Worm (Caenorhabditis elegans): Measurements from ENCODE around the gene affl-1.

affl-1 gene

DNA sequence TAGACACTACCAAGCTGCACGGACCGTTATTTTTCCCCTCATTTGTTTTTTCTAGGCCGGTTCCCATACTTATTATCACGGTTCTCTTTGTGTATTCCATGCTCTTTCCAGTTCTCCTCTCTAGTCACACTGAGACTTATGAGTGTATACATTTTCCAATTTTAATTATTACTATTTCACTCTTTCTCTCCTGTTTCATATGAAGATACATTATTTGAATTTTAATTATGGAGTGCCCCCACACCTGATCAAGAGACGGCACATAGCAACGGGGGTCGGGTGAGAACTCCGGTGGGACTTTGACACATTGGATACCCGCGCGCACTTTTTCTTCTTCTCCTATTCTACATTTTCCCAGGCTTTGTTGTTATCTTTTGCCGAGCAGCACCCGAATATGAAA lies at the start of gene affl-1:
TSS of gene affl-1 (plus strand) at position 301 of the 400 bp plus-strand sequence.
- TF ChIP-seq klf-2 (GFP tag; conservative IDR thresholded peaks at IDR 0.05), result no peak
- no peak for TF ChIP-seq ref-1 (GFP tag; conservative IDR thresholded peaks at IDR 0.05)
- TF ChIP-seq med-1 (GFP tag; optimal IDR thresholded peaks at IDR 0.05; ENCODE audit: insufficient read depth), result no peak
- TF ChIP-seq ztf-23 (GFP tag; IDR thresholded peaks at IDR 0.05), result no peak
- TF ChIP-seq cog-1 (tag; optimal IDR thresholded peaks at IDR 0.05), result no peak
- TF ChIP-seq tab-1 (GFP tag; IDR thresholded peaks at IDR 0.05), result no peak
- no peak for TF ChIP-seq flt-1 (GFP tag; IDR thresholded peaks at IDR 0.05)
- no peak for TF ChIP-seq ztf-29 (GFP tag; IDR thresholded peaks at IDR 0.05)
- no peak for TF ChIP-seq T22C8.4 (GFP tag; IDR thresholded peaks at IDR 0.05)

DNA sequence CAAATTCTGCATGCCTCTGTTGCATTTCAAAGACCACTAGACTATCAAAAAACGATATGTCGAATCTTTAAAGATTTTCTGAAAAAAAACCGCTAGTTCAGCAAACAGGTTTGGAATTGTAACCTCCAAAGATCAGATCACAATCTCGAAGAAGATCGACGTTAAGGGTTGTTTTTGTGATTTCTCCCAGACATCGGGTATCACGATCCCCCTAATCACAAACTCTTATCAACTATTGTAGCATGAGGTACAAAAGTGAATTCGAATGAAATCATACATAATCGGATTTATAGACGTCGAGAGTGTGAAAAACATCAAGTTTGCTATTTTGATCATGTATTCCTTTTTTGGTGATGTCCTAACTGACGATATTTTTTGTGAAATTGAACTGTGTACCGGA lies 39.1 kb upstream of the affl-1 start:
- TF ChIP-seq cog-1 (tag; optimal IDR thresholded peaks at IDR 0.05) (no peak), T22C8.4 (GFP tag; IDR thresholded peaks at IDR 0.05) (no peak), ref-1 (GFP tag; conservative IDR thresholded peaks at IDR 0.05) (no peak), klf-2 (GFP tag; conservative IDR thresholded peaks at IDR 0.05) (no peak), ztf-23 (GFP tag; IDR thresholded peaks at IDR 0.05) (no peak), med-1 (GFP tag; optimal IDR thresholded peaks at IDR 0.05; ENCODE audit: insufficient read depth) (no peak), tab-1 (GFP tag; IDR thresholded peaks at IDR 0.05) (no peak), flt-1 (GFP tag; IDR thresholded peaks at IDR 0.05) (no peak), ztf-29 (GFP tag; IDR thresholded peaks at IDR 0.05) (no peak)

- no peak for TF ChIP-seq ref-1 (GFP tag; conservative IDR thresholded peaks at IDR 0.05)
- no peak for TF ChIP-seq med-1 (GFP tag; optimal IDR thresholded peaks at IDR 0.05; ENCODE audit: insufficient read depth)
- no peak for TF ChIP-seq tab-1 (GFP tag; IDR thresholded peaks at IDR 0.05)
- TF ChIP-seq klf-2 (GFP tag; conservative IDR thresholded peaks at IDR 0.05), result no peak
- TF ChIP-seq ztf-23 (GFP tag; IDR thresholded peaks at IDR 0.05), result no peak
- TF ChIP-seq flt-1 (GFP tag; IDR thresholded peaks at IDR 0.05), result no peak
- TF ChIP-seq cog-1 (tag; optimal IDR thresholded peaks at IDR 0.05), result no peak
- no peak for TF ChIP-seq T22C8.4 (GFP tag; IDR thresholded peaks at IDR 0.05)
- TF ChIP-seq ztf-29 (GFP tag; IDR thresholded peaks at IDR 0.05), result no peak
Measured at ce11 chrIII:402168-402813, 37.7 kb upstream of the affl-1 start, which contains the start of the genes Y55B1BL.1 and Y55B1BL.2. Gene Y55B1BL.1, plus strand, starts transcription at chrIII:402384. Gene Y55B1BL.2, plus strand, starts transcription at chrIII:402763.

- TF ChIP-seq T22C8.4 (GFP tag; IDR thresholded peaks at IDR 0.05) (peak; percentile 54), klf-2 (GFP tag; conservative IDR thresholded peaks at IDR 0.05) (peak; percentile 93), flt-1 (GFP tag; IDR thresholded peaks at IDR 0.05) (peak; percentile 9; the same call in 1 of the 2 replicates), ztf-29 (GFP tag; IDR thresholded peaks at IDR 0.05) (peak; percentile 55; the same call in 1 of the 2 replicates), ref-1 (GFP tag; conservative IDR thresholded peaks at IDR 0.05) (peak; percentile 77), tab-1 (GFP tag; IDR thresholded peaks at IDR 0.05) (peak; percentile 73; the same call in 1 of the 2 replicates), ztf-23 (GFP tag; IDR thresholded peaks at IDR 0.05) (peak; percentile 90)
Measured at ce11 chrIII:415331-415775, 24.7 kb upstream of the affl-1 start.

ce11 chrIII:418649-419048 lies 21.4 kb upstream of the affl-1 start, which contains the start of gene stim-1:
Gene stim-1, minus strand, starts transcription at chrIII:418749.
- TF ChIP-seq flt-1 (GFP tag; IDR thresholded peaks at IDR 0.05) (no peak), tab-1 (GFP tag; IDR thresholded peaks at IDR 0.05) (no peak), med-1 (GFP tag; optimal IDR thresholded peaks at IDR 0.05; ENCODE audit: insufficient read depth) (no peak), ref-1 (GFP tag; conservative IDR thresholded peaks at IDR 0.05) (no peak), klf-2 (GFP tag; conservative IDR thresholded peaks at IDR 0.05) (no peak), ztf-29 (GFP tag; IDR thresholded peaks at IDR 0.05) (no peak), cog-1 (tag; optimal IDR thresholded peaks at IDR 0.05) (no peak), T22C8.4 (GFP tag; IDR thresholded peaks at IDR 0.05) (no peak), ztf-23 (GFP tag; IDR thresholded peaks at IDR 0.05) (no peak)

DNA sequence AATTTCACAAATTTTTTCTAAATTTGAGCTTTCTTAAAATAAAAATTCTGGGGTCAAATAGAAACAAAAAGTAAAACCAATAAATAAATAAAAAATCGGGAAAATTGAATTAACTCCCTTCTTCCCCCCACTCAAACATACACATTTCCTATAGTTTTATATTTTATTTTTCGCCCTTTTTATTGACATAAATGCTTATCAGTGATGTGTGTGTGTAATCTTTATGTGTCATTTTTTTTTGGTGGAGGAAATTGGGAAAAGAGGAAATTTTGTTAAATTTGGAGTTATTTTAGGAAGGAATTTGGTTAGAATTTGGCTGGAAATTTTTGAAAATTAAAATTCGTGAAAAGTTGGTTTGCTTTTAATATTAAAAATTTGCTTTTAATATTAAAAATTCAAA lies 17.5 kb upstream of the affl-1 start:
- TF ChIP-seq ztf-29 (GFP tag; IDR thresholded peaks at IDR 0.05) (no peak), ref-1 (GFP tag; conservative IDR thresholded peaks at IDR 0.05) (no peak), med-1 (GFP tag; optimal IDR thresholded peaks at IDR 0.05; ENCODE audit: insufficient read depth) (no peak), klf-2 (GFP tag; conservative IDR thresholded peaks at IDR 0.05) (no peak), ztf-23 (GFP tag; IDR thresholded peaks at IDR 0.05) (no peak), flt-1 (GFP tag; IDR thresholded peaks at IDR 0.05) (no peak), cog-1 (tag; optimal IDR thresholded peaks at IDR 0.05) (no peak), tab-1 (GFP tag; IDR thresholded peaks at IDR 0.05) (no peak), T22C8.4 (GFP tag; IDR thresholded peaks at IDR 0.05) (no peak)

- TF ChIP-seq ref-1 (GFP tag; conservative IDR thresholded peaks at IDR 0.05) (no peak), med-1 (GFP tag; optimal IDR thresholded peaks at IDR 0.05; ENCODE audit: insufficient read depth) (no peak), flt-1 (GFP tag; IDR thresholded peaks at IDR 0.05) (no peak)
Measured at ce11 chrIII:423875-424274, 16.2 kb upstream of the affl-1 start.

DNA sequence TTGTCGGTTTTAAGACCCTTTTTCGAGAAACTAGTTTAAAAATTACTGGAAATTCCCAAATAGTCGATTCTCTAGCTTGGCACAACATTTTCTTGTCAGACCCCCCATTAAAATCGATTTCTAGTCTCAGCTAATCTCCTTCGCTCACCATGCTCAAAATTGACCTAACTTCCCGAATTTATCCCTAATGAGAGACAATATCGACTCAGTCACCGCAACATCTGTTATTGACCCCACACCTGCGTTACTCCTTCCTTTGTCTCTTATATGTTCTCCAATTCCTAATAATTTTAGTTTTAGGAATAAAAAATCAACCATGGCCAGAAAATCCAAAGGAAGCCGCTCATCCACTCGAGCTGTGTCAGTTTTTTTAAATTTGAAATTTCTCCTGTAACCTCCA lies 11.0 kb upstream of the affl-1 start, which contains the start of gene cec-8:
TSS of gene cec-8 (plus strand) at position 301 of the 400 bp plus-strand sequence.
- TF ChIP-seq cog-1 (tag; optimal IDR thresholded peaks at IDR 0.05) (no peak), tab-1 (GFP tag; IDR thresholded peaks at IDR 0.05) (no peak), ztf-23 (GFP tag; IDR thresholded peaks at IDR 0.05) (no peak), ztf-29 (GFP tag; IDR thresholded peaks at IDR 0.05) (no peak), med-1 (GFP tag; optimal IDR thresholded peaks at IDR 0.05; ENCODE audit: insufficient read depth) (no peak), ref-1 (GFP tag; conservative IDR thresholded peaks at IDR 0.05) (no peak), klf-2 (GFP tag; conservative IDR thresholded peaks at IDR 0.05) (no peak), T22C8.4 (GFP tag; IDR thresholded peaks at IDR 0.05) (no peak), flt-1 (GFP tag; IDR thresholded peaks at IDR 0.05) (no peak)

ce11 chrIII:432988-433387 lies 7.0 kb upstream of the affl-1 start:
- no peak for TF ChIP-seq med-1 (GFP tag; optimal IDR thresholded peaks at IDR 0.05; ENCODE audit: insufficient read depth)
- TF ChIP-seq tab-1 (GFP tag; IDR thresholded peaks at IDR 0.05), result no peak
- no peak for TF ChIP-seq klf-2 (GFP tag; conservative IDR thresholded peaks at IDR 0.05)
- no peak for TF ChIP-seq ztf-29 (GFP tag; IDR thresholded peaks at IDR 0.05)
- TF ChIP-seq ref-1 (GFP tag; conservative IDR thresholded peaks at IDR 0.05), result no peak
- TF ChIP-seq flt-1 (GFP tag; IDR thresholded peaks at IDR 0.05), result peak; percentile 81
- TF ChIP-seq cog-1 (tag; optimal IDR thresholded peaks at IDR 0.05), result peak; percentile 69
- TF ChIP-seq T22C8.4 (GFP tag; IDR thresholded peaks at IDR 0.05), result no peak
